Fruit fly (Drosophila melanogaster) whole organism, embryonic: ENCODE measurements around the gene CG15473.

Source experiments
- B-H1 ChIP-seq: fragments of 200-800 bp; sonication (Bioruptor generic); IDR thresholded peaks from 3 replicates; pipeline ENCODE4 v1.3.6; 2022; ENCODE audit warnings: missing biosample characterization, missing genetic modification characterization
- CG10366 ChIP-seq: fragments of 200-800 bp; sonication (Bioruptor generic); IDR thresholded peaks from 2 replicates; pipeline ENCODE4 v1.3.6; 2022; ENCODE audit warnings: missing biosample characterization, missing genetic modification characterization
- CG11247 ChIP-seq: fragments of 200-800 bp; sonication (Bioruptor generic); IDR thresholded peaks from 2 replicates; pipeline ENCODE4 v1.3.6; 2022; ENCODE audit warnings: missing biosample characterization, missing genetic modification characterization
- CG11504 ChIP-seq: fragments of 200-800 bp; sonication (Bioruptor generic); optimal IDR thresholded peaks from 3 replicates; lab custom pipeline; 2019; ENCODE audit warnings: missing biosample characterization, mild to moderate bottlenecking, missing genetic modification characterization, moderate library complexity
- CG11696 ChIP-seq: fragments of 200-800 bp; sonication (Bioruptor generic); IDR thresholded peaks from 2 replicates; pipeline ENCODE4 v1.3.6; 2022; ENCODE audit warnings: missing biosample characterization, missing genetic modification characterization
- CG1233 ChIP-seq: fragments of 200-800 bp; sonication (Bioruptor generic); optimal IDR thresholded peaks from 4 replicates; lab custom pipeline; 2018; ENCODE audit warnings: missing biosample characterization, mild to moderate bottlenecking, missing genetic modification characterization
- CG12659 ChIP-seq: fragments of 200-800 bp; sonication (Bioruptor generic); optimal IDR thresholded peaks from 3 replicates; lab custom pipeline; 2017; ENCODE audit warnings: mild to moderate bottlenecking, missing biosample characterization, missing genetic modification reagents, missing genetic modification characterization
- CG16813 ChIP-seq: fragments of 200-800 bp; sonication (Bioruptor generic); IDR thresholded peaks from 3 replicates; pipeline ENCODE4 v1.3.6; 2022; ENCODE audit warnings: missing biosample characterization, missing genetic modification characterization; ENCODE audit not compliant: partially characterized antibody
- CG18262 ChIP-seq: fragments of 200-800 bp; optimal IDR thresholded peaks from 3 replicates; lab custom pipeline; 2019; ENCODE audit warnings: missing biosample characterization, mild to moderate bottlenecking, missing genetic modification characterization, moderate library complexity
- CG2889 ChIP-seq: fragments of 200-800 bp; sonication (Bioruptor generic); IDR thresholded peaks from 3 replicates; pipeline ENCODE4 v1.3.6; 2022; ENCODE audit warnings: missing biosample characterization, missing genetic modification characterization
- CG42726 ChIP-seq: fragments of 200-800 bp; sonication (Bioruptor generic); IDR thresholded peaks from 2 replicates; pipeline ENCODE4 v1.3.6; 2022; ENCODE audit warnings: missing biosample characterization, missing genetic modification characterization; ENCODE audit not compliant: partially characterized antibody
- CG4820 ChIP-seq: fragments of 200-800 bp; sonication (Bioruptor generic); optimal IDR thresholded peaks from 3 replicates; lab custom pipeline; 2016; ENCODE audit warnings: missing biosample characterization, missing genetic modification characterization
- CG6689 ChIP-seq: fragments of 200-800 bp; sonication (Bioruptor generic); IDR thresholded peaks from 2 replicates; pipeline ENCODE4 v1.3.6; 2022; ENCODE audit warnings: missing biosample characterization, missing genetic modification characterization
- CG7271 ChIP-seq: fragments of 200-800 bp; sonication (Bioruptor generic); optimal IDR thresholded peaks from 2 replicates; lab custom pipeline; 2018; ENCODE audit warnings: missing biosample characterization, mild to moderate bottlenecking, missing genetic modification characterization, moderate library complexity
- CG7556 ChIP-seq: fragments of 200-800 bp; sonication (Bioruptor generic); optimal IDR thresholded peaks from 2 replicates; lab custom pipeline; 2017; ENCODE audit warnings: missing biosample characterization, mild to moderate bottlenecking, missing genetic modification characterization
- CG7839 ChIP-seq: fragments of 200-800 bp; sonication (Bioruptor generic); optimal IDR thresholded peaks from 3 replicates; lab custom pipeline; 2018; ENCODE audit warnings: missing biosample characterization, mild to moderate bottlenecking, missing genetic modification characterization, moderate library complexity
- CTCF ChIP-seq: fragments of 200-800 bp; sonication (Bioruptor generic); optimal IDR thresholded peaks from 2 replicates; lab custom pipeline; 2017; ENCODE audit warnings: missing biosample characterization, mild to moderate bottlenecking, missing genetic modification characterization, moderate library complexity
- Chrac-16 ChIP-seq: fragments of 200-800 bp; sonication (Bioruptor generic); optimal IDR thresholded peaks from 3 replicates; lab custom pipeline; 2016; ENCODE audit warnings: missing biosample characterization, missing genetic modification characterization
- Dp ChIP-seq: fragments of 200-800 bp; sonication (Bioruptor generic); optimal IDR thresholded peaks from 2 replicates; lab custom pipeline; 2018; ENCODE audit warnings: missing biosample characterization, mild to moderate bottlenecking, missing genetic modification characterization, moderate library complexity
- Hr3 ChIP-seq: fragments of 200-800 bp; sonication (Bioruptor generic); optimal IDR thresholded peaks from 3 replicates; lab custom pipeline; 2016; ENCODE audit warnings: missing biosample characterization, missing genetic modification characterization
- Hr39 ChIP-seq: fragments of >200 bp; optimal IDR thresholded peaks from 2 replicates; lab custom pipeline; 2017
- Hr51 ChIP-seq, 2 experiments: fragments of 200-800 bp; sonication (Bioruptor generic); optimal IDR thresholded peaks; 2 replicates in 1 of 2; 3 replicates in 1 of 2; lab custom pipeline; 2016 to 2018; ENCODE audit warnings: missing biosample characterization in 2 of 2, missing genetic modification characterization in 2 of 2, mild to moderate bottlenecking in 1 of 2, moderate library complexity in 1 of 2
- Med ChIP-seq: fragments of 200-800 bp; sonication (Bioruptor generic); peaks from one replicate; lab custom pipeline; 2016; ENCODE audit warnings: missing biosample characterization, missing genetic modification characterization, mild to moderate bottlenecking, inconsistent platforms, moderate library complexity
- PHDP ChIP-seq: fragments of 200-800 bp; sonication (Bioruptor generic); optimal IDR thresholded peaks from 3 replicates; lab custom pipeline; 2018; ENCODE audit warnings: missing biosample characterization, mild to moderate bottlenecking, missing genetic modification characterization, moderate library complexity
- Pdp1 ChIP-seq, 2 experiments: fragments of 200-800 bp; sonication (Bioruptor generic); optimal IDR thresholded peaks; 3 replicates each; lab custom pipeline; 2016; ENCODE audit warnings: missing biosample characterization in 2 of 2, missing genetic modification characterization in 2 of 2, mild to moderate bottlenecking in 1 of 2, moderate library complexity in 1 of 2
- Ptx1 ChIP-seq: fragments of 200-800 bp; sonication (Bioruptor generic); IDR thresholded peaks from 2 replicates; pipeline ENCODE4 v1.3.6; 2022; ENCODE audit warnings: missing biosample characterization, missing genetic modification characterization
- Rfx ChIP-seq: fragments of 200-800 bp; sonication (Bioruptor generic); IDR thresholded peaks from 2 replicates; pipeline ENCODE4 v1.3.6; 2022; ENCODE audit warnings: missing biosample characterization, missing genetic modification characterization
- Sox100B ChIP-seq: fragments of 200-800 bp; sonication (Bioruptor generic); optimal IDR thresholded peaks from 3 replicates; lab custom pipeline; 2018; ENCODE audit warnings: missing biosample characterization, mild to moderate bottlenecking, missing genetic modification characterization
- Xbp1 ChIP-seq: fragments of 200-800 bp; sonication (Bioruptor generic); optimal IDR thresholded peaks from 3 replicates; lab custom pipeline; 2016; ENCODE audit warnings: missing biosample characterization, mild to moderate bottlenecking, missing genetic modification characterization
- amos ChIP-seq: fragments of 200-800 bp; sonication (Bioruptor generic); IDR thresholded peaks from 2 replicates; pipeline ENCODE4 v1.3.6; 2022; ENCODE audit warnings: missing biosample characterization, missing genetic modification characterization; ENCODE audit not compliant: partially characterized antibody
- az2 ChIP-seq: fragments of 200-800 bp; sonication (Bioruptor generic); optimal IDR thresholded peaks from 3 replicates; lab custom pipeline; 2016; ENCODE audit warnings: missing biosample characterization, missing genetic modification characterization
- bowl ChIP-seq: fragments of 200-800 bp; sonication (Bioruptor generic); IDR thresholded peaks from 2 replicates; pipeline ENCODE4 v1.3.6; 2022; ENCODE audit warnings: missing biosample characterization, missing genetic modification characterization
- dmrt99B ChIP-seq: fragments of 200-800 bp; sonication (Bioruptor generic); optimal IDR thresholded peaks from 2 replicates; lab custom pipeline; 2018; ENCODE audit warnings: missing biosample characterization, mild to moderate bottlenecking, missing genetic modification characterization, moderate library complexity
- dpn ChIP-seq, 2 experiments: fragments of 200-800 bp; sonication (Bioruptor generic); optimal IDR thresholded peaks; 3 replicates each; lab custom pipeline; 2016; ENCODE audit warnings: missing biosample characterization in 2 of 2, missing genetic modification characterization in 2 of 2
- en ChIP-seq: fragments of 200-800 bp; sonication (Bioruptor generic); optimal IDR thresholded peaks from 2 replicates; lab custom pipeline; 2016; ENCODE audit warnings: missing biosample characterization, missing genetic modification characterization
- esg ChIP-seq: fragments of 200-800 bp; sonication (Bioruptor generic); conservative IDR thresholded peaks from 2 replicates; pipeline ENCODE4 v1.3.6; 2022; ENCODE audit warnings: missing biosample characterization, missing genetic modification characterization
- fd96Cb ChIP-seq: fragments of 200-800 bp; sonication (Bioruptor generic); optimal IDR thresholded peaks from 2 replicates; lab custom pipeline; 2018; ENCODE audit warnings: missing biosample characterization, mild to moderate bottlenecking, missing genetic modification characterization, moderate library complexity
- gem ChIP-seq: fragments of 200-800 bp; sonication (Bioruptor generic); optimal IDR thresholded peaks from 2 replicates; lab custom pipeline; 2019; ENCODE audit warnings: missing biosample characterization, mild to moderate bottlenecking, missing genetic modification characterization, moderate library complexity
- hb ChIP-seq: fragments of 200-800 bp; sonication (Bioruptor generic); IDR thresholded peaks from 3 replicates; pipeline ENCODE4 v1.3.6; 2022; ENCODE audit warnings: missing biosample characterization, missing genetic modification characterization; ENCODE audit not compliant: partially characterized antibody
- hkb ChIP-seq, 2 experiments: fragments of 200-800 bp in 1 of 2; fragments of >200 bp in 1 of 2; sonication (Bioruptor generic) in 1 of 2; IDR thresholded peaks in 1 of 2; optimal IDR thresholded peaks in 1 of 2; 2 replicates each; pipeline versions ENCODE4 v1.3.6 to Lab custom; 2017 to 2022; ENCODE audit warnings: missing biosample characterization in 1 of 2, missing genetic modification characterization in 1 of 2
- lilli ChIP-seq: fragments of 200-800 bp; sonication (Bioruptor generic); optimal IDR thresholded peaks from 3 replicates; lab custom pipeline; 2016; ENCODE audit warnings: missing biosample characterization, missing genetic modification characterization
- nmo ChIP-seq: fragments of 200-800 bp; sonication (Bioruptor generic); optimal IDR thresholded peaks from 2 replicates; lab custom pipeline; 2018; ENCODE audit warnings: missing biosample characterization, mild to moderate bottlenecking, missing genetic modification characterization, moderate library complexity
- oc ChIP-seq: fragments of 200-800 bp; sonication (Bioruptor generic); optimal IDR thresholded peaks from 2 replicates; lab custom pipeline; 2018; ENCODE audit warnings: missing biosample characterization, mild to moderate bottlenecking, missing genetic modification characterization, moderate library complexity
- onecut ChIP-seq: fragments of 200-800 bp; sonication (Bioruptor generic); IDR thresholded peaks from 2 replicates; pipeline ENCODE4 v1.3.6; 2022; ENCODE audit warnings: missing biosample characterization, missing genetic modification characterization
- prd ChIP-seq, 3 experiments: fragments of >200 bp in 2 of 3; fragments of 200-800 bp in 1 of 3; sonication (Bioruptor generic) in 1 of 3; optimal IDR thresholded peaks in 2 of 3; IDR thresholded peaks in 1 of 3; 2 replicates in 2 of 3; 3 replicates in 1 of 3; pipeline versions ENCODE4 v1.3.6 to Lab custom; 2017 to 2022; ENCODE audit warnings: missing biosample characterization in 1 of 3, missing genetic modification characterization in 1 of 3
- row ChIP-seq: fragments of 200-800 bp; sonication (Bioruptor generic); IDR thresholded peaks from 3 replicates; pipeline ENCODE4 v1.3.6; 2022; ENCODE audit warnings: missing biosample characterization, missing genetic modification characterization
- seq ChIP-seq: fragments of 200-800 bp; sonication (Bioruptor generic); IDR thresholded peaks from 2 replicates; pipeline ENCODE4 v1.3.6; 2022; ENCODE audit warnings: missing biosample characterization, missing genetic modification characterization
- sima ChIP-seq: fragments of 200-800 bp; sonication (Bioruptor generic); optimal IDR thresholded peaks from 2 replicates; lab custom pipeline; 2016; ENCODE audit warnings: missing biosample characterization, missing genetic modification characterization
- slou ChIP-seq: fragments of 200-800 bp; sonication (Bioruptor generic); optimal IDR thresholded peaks from 3 replicates; lab custom pipeline; 2016; ENCODE audit warnings: missing biosample characterization, missing genetic modification characterization
- tio ChIP-seq: fragments of 200-800 bp; sonication (Bioruptor generic); optimal IDR thresholded peaks from 2 replicates; lab custom pipeline; 2017; ENCODE audit warnings: missing biosample characterization, missing genetic modification characterization, inconsistent platforms

Gene CG15473

DNA sequence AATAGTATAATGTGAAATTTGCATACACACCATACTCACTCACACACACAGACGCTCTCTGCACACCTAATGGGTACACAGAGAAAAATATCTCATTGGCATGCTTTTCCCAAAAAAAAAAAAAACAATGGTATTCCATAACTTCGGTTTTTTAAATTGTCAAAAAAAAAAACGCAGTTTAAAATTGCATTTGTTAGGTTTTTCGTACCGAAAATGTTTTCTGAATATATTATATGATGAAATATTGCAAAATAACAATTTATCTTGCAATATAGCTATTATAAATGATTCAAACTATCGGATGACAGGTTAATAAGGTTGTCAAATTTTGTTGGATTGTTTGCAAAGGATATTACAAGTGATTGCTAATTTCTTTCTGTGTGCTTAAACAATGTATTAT is 45.5 kb upstream of the CG15473 start (continued):
- TF ChIP-seq Xbp1 (GFP tag; lab: Kevin White, UChicago) (peak; percentile 4), Sox100B (GFP tag; lab: Kevin White, UChicago) (peak; percentile 27), CG7839 (peak; percentile 53), row (peak; percentile 32; the same call in 2 of the 3 replicates), Hr51 (GFP tag; optimal IDR thresholded peaks at IDR 0.05; lab: Kevin White, UChicago) (peak in 1 of 2 experiments; percentile 24), lilli (GFP tag; lab: Kevin White, UChicago) (peak; percentile 33), Dp (GFP tag; lab: Kevin White, UChicago) (no peak), CG11696 (GFP tag; lab: Robert Waterston, UW) (peak; percentile 36; the same call in 1 of the 2 replicates), dmrt99B (tag; lab: Kevin White, UChicago) (peak; percentile 60), amos (GFP tag; lab: Robert Waterston, UW) (no peak), seq (GFP tag; lab: Robert Waterston, UW) (0 out of 2 replicates have a peak, but pooled peaks have one; percentile 31), CG42726 (no peak), slou (GFP tag; lab: Kevin White, UChicago) (peak; percentile 7), CG7271 (tag; lab: Kevin White, UChicago) (no peak), CG12659 (peak; percentile 7), bowl (GFP tag; lab: Robert Waterston, UW) (no peak), oc (tag; lab: Kevin White, UChicago) (no peak), nmo (GFP tag; lab: Kevin White, UChicago) (peak; percentile 30), gem (peak; percentile 41), az2 (GFP tag; lab: Kevin White, UChicago) (peak; percentile 29), PHDP (tag; lab: Kevin White, UChicago) (no peak), Pdp1 (GFP tag; optimal IDR thresholded peaks at IDR 0.05; lab: Kevin White, UChicago) (peak in 1 of 2 experiments; percentile 12), CG6689 (GFP tag; lab: Robert Waterston, UW) (peak; percentile 55), CG18262 (tag; lab: Kevin White, UChicago) (peak; percentile 21), Hr39 (lab: Kevin White, UChicago) (no peak), fd96Cb (tag; lab: Kevin White, UChicago) (peak; percentile 12), tio (GFP tag; lab: Kevin White, UChicago) (peak; percentile 61), CG4820 (GFP tag; lab: Kevin White, UChicago) (peak; percentile 14), Ptx1 (peak; percentile 38; the same call in 1 of the 2 replicates), CG10366 (GFP tag; lab: Robert Waterston, UW) (no peak), dpn (GFP tag; optimal IDR thresholded peaks at IDR 0.05; lab: Kevin White, UChicago) (peak in 1 of 2 experiments; percentile 5), hkb (optimal IDR thresholded peaks at IDR 0.05; lab: Kevin White, UChicago) (no peak), hkb (GFP tag; IDR thresholded peaks at IDR 0.05; lab: Robert Waterston, UW) (peak; percentile 49), B-H1 (GFP tag; lab: Robert Waterston, UW) (peak; percentile 26; the same call in 2 of the 3 replicates), CG7556 (GFP tag; lab: Kevin White, UChicago) (peak; percentile 26), sima (no peak), onecut (GFP tag; lab: Robert Waterston, UW) (no peak), CG11504 (tag; lab: Kevin White, UChicago) (peak; percentile 43), Hr3 (peak; percentile 27), Chrac-16 (GFP tag; lab: Kevin White, UChicago) (no peak), esg (0 out of 2 replicates have a peak, but pooled peaks have one; percentile 33), CTCF (GFP tag; lab: Kevin White, UChicago) (no peak), CG11247 (GFP tag; lab: Robert Waterston, UW) (no peak), CG1233 (GFP tag; lab: Kevin White, UChicago) (no peak), CG16813 (GFP tag; lab: Robert Waterston, UW) (no peak), Med (peak; percentile 46), hb (GFP tag; lab: Robert Waterston, UW) (no peak), CG2889 (GFP tag; lab: Robert Waterston, UW) (no peak), prd (optimal IDR thresholded peaks at IDR 0.05; lab: Kevin White, UChicago) (no peak), prd (GFP tag; IDR thresholded peaks at IDR 0.05; lab: Robert Waterston, UW) (peak; percentile 38; the same call in 1 of the 3 replicates), en (GFP tag; lab: Kevin White, UChicago) (no peak), Rfx (GFP tag; lab: Robert Waterston, UW) (peak; percentile 19; the same call in 1 of the 2 replicates)
